Worm (Caenorhabditis elegans): ENCODE measurements around the gene Y22F5A.11.

ce11 chrV:10225610-10226009, 49.8 kb downstream of the Y22F5A.11 start, which contains the start of gene daf-36:
- no peak for TF ChIP-seq flt-1 (GFP tag; IDR thresholded peaks at IDR 0.05)
- TF ChIP-seq ztf-23 (GFP tag; IDR thresholded peaks at IDR 0.05), result no peak
- TF ChIP-seq ztf-29 (GFP tag; IDR thresholded peaks at IDR 0.05), result no peak

Measured in whole organism, midembryonic.